Worm (Caenorhabditis elegans) whole organism, L1 larva: ENCODE results near the gene F41F3.9.
A peak's percentile ranks its signal among the peaks of the same experiment; 100 is the strongest.

ENCODE experiments used
- ama-1 ChIP-seq: fragments of 150-350 bp; optimal IDR thresholded peaks from 2 replicates; lab custom pipeline; 2014
- ceh-63 ChIP-seq: fragments of 200-800 bp; sonication (Bioruptor generic); optimal IDR thresholded peaks from 2 replicates; lab custom pipeline; 2018; ENCODE audit warnings: mild to moderate bottlenecking, missing genetic modification characterization, missing compliant biosample characterization
- ceh-82 ChIP-seq, 3 experiments: fragments of 150-350 bp in 1 of 3; sonication (generic microtip) in 2 of 3; optimal IDR thresholded peaks; 2 replicates each; lab custom pipeline; 2014 to 2017; ENCODE audit warnings: missing biosample characterization in 3 of 3, missing genetic modification characterization in 3 of 3
- efl-1 ChIP-seq, 4 experiments: fragments of 150-350 bp; optimal IDR thresholded peaks in 3 of 4; peaks in 1 of 4; 1 replicate in 1 of 4; 2 replicates in 3 of 4; lab custom pipeline; 2014; ENCODE audit warnings: missing biosample characterization in 2 of 4, missing genetic modification characterization in 2 of 4, missing genetic modification reagents in 2 of 4
- egl-27 ChIP-seq, 2 experiments: fragments of 150-350 bp in 1 of 2; sonication (generic microtip); optimal IDR thresholded peaks; 3 replicates each; lab custom pipeline; 2017 to 2018; ENCODE audit warnings: missing biosample characterization in 2 of 2, missing genetic modification characterization in 2 of 2, missing genetic modification reagents in 2 of 2
- fos-1 ChIP-seq: fragments of 150-350 bp; optimal IDR thresholded peaks from 2 replicates; lab custom pipeline; 2014; ENCODE audit warnings: missing biosample characterization, missing genetic modification characterization
- hlh-17 ChIP-seq: fragments of 200-800 bp; sonication (Bioruptor generic); optimal IDR thresholded peaks from 2 replicates; lab custom pipeline; 2018; ENCODE audit warnings: missing genetic modification characterization, mild to moderate bottlenecking, missing compliant biosample characterization, moderate library complexity, borderline replicate concordance
- hlh-4 ChIP-seq: sonication (generic microtip); optimal IDR thresholded peaks from 2 replicates; lab custom pipeline; 2016; ENCODE audit warnings: mild to moderate bottlenecking, missing genetic modification characterization, missing compliant biosample characterization
- isw-1 ChIP-seq: fragments of 200-800 bp; sonication (Bioruptor generic); IDR thresholded peaks from 2 replicates; pipeline ENCODE4 v1.3.6; 2022; ENCODE audit warnings: missing genetic modification characterization, missing compliant biosample characterization
- mep-1 ChIP-seq: fragments of 150-350 bp; optimal IDR thresholded peaks from 2 replicates; lab custom pipeline; 2014; ENCODE audit warnings: missing biosample characterization, missing genetic modification characterization
- nhr-28 ChIP-seq: fragments of 150-350 bp; optimal IDR thresholded peaks from 2 replicates; lab custom pipeline; 2014; ENCODE audit warnings: missing biosample characterization, missing genetic modification characterization
- ztf-11 ChIP-seq, 2 experiments: sonication (generic microtip); optimal IDR thresholded peaks; 2 replicates each; lab custom pipeline; 2016 to 2017; ENCODE audit warnings: missing genetic modification characterization in 2 of 2, missing biosample characterization in 1 of 2, missing compliant biosample characterization in 1 of 2

ce11 chrV:4615802-4616201 is 39.5 kb upstream of the F41F3.9 start, which contains the start of the genes Y61A9LA.10 and F54D11.4:
- peak; percentile 19; the same call in 1 of the 2 replicates for TF ChIP-seq isw-1 (GFP tag; lab: Robert Waterston, UW)
- TF ChIP-seq mep-1, result peak; percentile 84
- peak; percentile 11 for TF ChIP-seq fos-1 (tag; lab: Kevin White, UChicago)
- TF ChIP-seq hlh-17 (GFP tag; lab: Kevin White, UChicago), result no peak
- TF ChIP-seq ceh-82 (tag; optimal IDR thresholded peaks at IDR 0.05; lab: Kevin White, UChicago), result peak; percentile 34 to 52 (median 35)
- no peak for TF ChIP-seq ztf-11 (tag; optimal IDR thresholded peaks at IDR 0.05; lab: Kevin White, UChicago)
- no peak for TF ChIP-seq nhr-28 (tag; lab: Kevin White, UChicago)
- TF ChIP-seq ceh-63 (GFP tag; lab: Kevin White, UChicago), result no peak
- TF ChIP-seq hlh-4 (tag; lab: Kevin White, UChicago), result no peak
- TF ChIP-seq ama-1, result no peak
- peak; percentile 55 to 63 for TF ChIP-seq efl-1 (optimal IDR thresholded peaks at IDR 0.05; lab: Kevin White, UChicago)
- peak; percentile 66 to 94 for TF ChIP-seq efl-1 (GFP tag; optimal IDR thresholded peaks at IDR 0.05 in 1 of 2; lab: Kevin White, UChicago)
- no peak for TF ChIP-seq egl-27 (tag; optimal IDR thresholded peaks at IDR 0.05; lab: Kevin White, UChicago)
